Worm (Caenorhabditis elegans) whole organism, L1 larva: ENCODE measurements around the gene F09F9.2.

Experiments used
- C04F5.9 ChIP-seq: sonication (generic microtip); optimal IDR thresholded peaks from 2 replicates; lab custom pipeline; 2016; ENCODE audit warnings: missing genetic modification characterization, missing compliant biosample characterization
- C16A3.4 ChIP-seq: fragments of 150-350 bp; optimal IDR thresholded peaks from 2 replicates; lab custom pipeline; 2014; ENCODE audit warnings: missing biosample characterization, missing genetic modification characterization
- F16B12.6 ChIP-seq: fragments of 150-350 bp; optimal IDR thresholded peaks from 2 replicates; lab custom pipeline; 2014; ENCODE audit warnings: missing biosample characterization, missing genetic modification characterization
- aha-1 ChIP-seq: fragments of 150-350 bp; optimal IDR thresholded peaks from 2 replicates; lab custom pipeline; 2014; ENCODE audit warnings: missing biosample characterization, missing genetic modification characterization
- aly-2 ChIP-seq: fragments of 150-350 bp; optimal IDR thresholded peaks from 2 replicates; lab custom pipeline; 2014; ENCODE audit warnings: missing biosample characterization, missing genetic modification characterization
- ama-1 ChIP-seq: fragments of 150-350 bp; optimal IDR thresholded peaks from 2 replicates; lab custom pipeline; 2014
- blmp-1 ChIP-seq: fragments of 150-350 bp; optimal IDR thresholded peaks from 2 replicates; lab custom pipeline; 2014; ENCODE audit warnings: missing biosample characterization, missing genetic modification characterization
- ceh-63 ChIP-seq: fragments of 200-800 bp; sonication (Bioruptor generic); optimal IDR thresholded peaks from 2 replicates; lab custom pipeline; 2018; ENCODE audit warnings: mild to moderate bottlenecking, missing genetic modification characterization, missing compliant biosample characterization
- ceh-88 ChIP-seq: fragments of 200-800 bp; sonication (Bioruptor generic); IDR thresholded peaks from 2 replicates; pipeline ENCODE4 v1.3.6; 2022; ENCODE audit warnings: missing genetic modification characterization, missing compliant biosample characterization
- ceh-90 ChIP-seq: sonication (generic microtip); optimal IDR thresholded peaks from 2 replicates; lab custom pipeline; 2016; ENCODE audit warnings: missing genetic modification characterization, missing compliant biosample characterization
- ces-1 ChIP-seq: fragments of 150-350 bp; optimal IDR thresholded peaks from 2 replicates; lab custom pipeline; 2014; ENCODE audit warnings: missing biosample characterization, missing genetic modification reagents, missing genetic modification characterization
- dsc-1 ChIP-seq: sonication (generic microtip); optimal IDR thresholded peaks from 2 replicates; lab custom pipeline; 2016; ENCODE audit warnings: mild to moderate bottlenecking, missing genetic modification characterization, missing compliant biosample characterization
- egl-13 ChIP-seq: sonication (generic microtip); optimal IDR thresholded peaks from 2 replicates; lab custom pipeline; 2016; ENCODE audit warnings: missing genotype, missing genetic modification reagents, missing genetic modification characterization, missing compliant biosample characterization
- egl-27 ChIP-seq, 2 experiments: fragments of 150-350 bp in 1 of 2; sonication (generic microtip); optimal IDR thresholded peaks; 3 replicates each; lab custom pipeline; 2017 to 2018; ENCODE audit warnings: missing biosample characterization in 2 of 2, missing genetic modification characterization in 2 of 2, missing genetic modification reagents in 2 of 2
- elt-2 ChIP-seq: sonication (generic microtip); optimal IDR thresholded peaks from 2 replicates; lab custom pipeline; 2016; ENCODE audit warnings: missing genetic modification characterization, mild to moderate bottlenecking, inconsistent platforms, missing compliant biosample characterization, missing genetic modification reagents
- elt-3 ChIP-seq, 6 experiments: fragments of 150-350 bp in 1 of 6; sonication (generic microtip); optimal IDR thresholded peaks; 2 replicates each; lab custom pipeline; 2017 to 2018; ENCODE audit warnings: missing biosample characterization in 6 of 6, missing genetic modification characterization in 6 of 6, inconsistent platforms in 1 of 6
- fkh-8 ChIP-seq: sonication (generic microtip); optimal IDR thresholded peaks from 2 replicates; lab custom pipeline; 2016; ENCODE audit warnings: mild to moderate bottlenecking, missing genetic modification characterization, missing compliant biosample characterization
- grh-1 ChIP-seq: fragments of 200-800 bp; sonication (Bioruptor generic); IDR thresholded peaks from 2 replicates; pipeline ENCODE4 v1.3.6; 2022; ENCODE audit warnings: missing genetic modification reagents, missing genetic modification characterization, missing compliant biosample characterization
- hlh-17 ChIP-seq: fragments of 200-800 bp; sonication (Bioruptor generic); optimal IDR thresholded peaks from 2 replicates; lab custom pipeline; 2018; ENCODE audit warnings: missing genetic modification characterization, mild to moderate bottlenecking, missing compliant biosample characterization, moderate library complexity, borderline replicate concordance
- hpl-2 ChIP-seq: fragments of 150-350 bp; optimal IDR thresholded peaks from 2 replicates; lab custom pipeline; 2014; ENCODE audit warnings: missing biosample characterization, missing genetic modification reagents, missing genetic modification characterization
- lin-13 ChIP-seq: fragments of 150-350 bp; optimal IDR thresholded peaks from 2 replicates; lab custom pipeline; 2014; ENCODE audit warnings: missing biosample characterization, missing genetic modification reagents, missing genetic modification characterization
- lin-14 ChIP-seq: fragments of 200-800 bp; sonication (Bioruptor generic); optimal IDR thresholded peaks from 2 replicates; lab custom pipeline; 2018; ENCODE audit warnings: mild to moderate bottlenecking, missing genetic modification characterization, moderate library complexity, missing compliant biosample characterization
- lin-15B ChIP-seq: fragments of 150-350 bp; sonication (generic microtip); optimal IDR thresholded peaks from 3 replicates; lab custom pipeline; 2014; ENCODE audit warnings: missing biosample characterization, missing genetic modification characterization
- lin-35 ChIP-seq, 2 experiments: fragments of 150-350 bp; optimal IDR thresholded peaks; 2 replicates each; lab custom pipeline; 2014; ENCODE audit warnings: missing biosample characterization in 2 of 2, missing genetic modification characterization in 2 of 2, missing genetic modification reagents in 2 of 2
- lin-39 ChIP-seq: fragments of 150-350 bp; optimal IDR thresholded peaks from 2 replicates; lab custom pipeline; 2014; ENCODE audit warnings: missing biosample characterization, missing genetic modification reagents, missing genetic modification characterization
- lir-3 ChIP-seq: sonication (generic microtip); optimal IDR thresholded peaks from 2 replicates; lab custom pipeline; 2016; ENCODE audit warnings: mild to moderate bottlenecking, missing genetic modification characterization, moderate library complexity, missing compliant biosample characterization; ENCODE audit not compliant: poor library complexity
- lsy-2 ChIP-seq, 2 experiments: fragments of 150-350 bp; optimal IDR thresholded peaks; 2 replicates each; lab custom pipeline; 2014; ENCODE audit warnings: missing biosample characterization in 2 of 2, missing genetic modification characterization in 2 of 2
- mdl-1 ChIP-seq, 2 experiments: fragments of 150-350 bp; optimal IDR thresholded peaks; 2 replicates each; lab custom pipeline; 2014 to 2017; ENCODE audit warnings: missing biosample characterization in 2 of 2, missing genetic modification characterization in 2 of 2, inconsistent platforms in 1 of 2
- mep-1 ChIP-seq: fragments of 150-350 bp; optimal IDR thresholded peaks from 2 replicates; lab custom pipeline; 2014; ENCODE audit warnings: missing biosample characterization, missing genetic modification characterization
- nhr-19 ChIP-seq: fragments of 200-800 bp; sonication (Bioruptor generic); conservative IDR thresholded peaks from 2 replicates; pipeline ENCODE4 v1.3.6; 2022; ENCODE audit warnings: missing genetic modification characterization, missing compliant biosample characterization
- nhr-20 ChIP-seq: sonication (generic microtip); optimal IDR thresholded peaks from 2 replicates; lab custom pipeline; 2016; ENCODE audit warnings: mild to moderate bottlenecking, missing genetic modification characterization, missing compliant biosample characterization
- nhr-71 ChIP-seq: sonication (generic microtip); optimal IDR thresholded peaks from 2 replicates; lab custom pipeline; 2016; ENCODE audit warnings: mild to moderate bottlenecking, missing genetic modification characterization, moderate library complexity, missing compliant biosample characterization
- nhr-77 ChIP-seq: fragments of 150-350 bp; optimal IDR thresholded peaks from 2 replicates; lab custom pipeline; 2014; ENCODE audit warnings: missing biosample characterization, missing genetic modification characterization
- nhr-85 ChIP-seq: sonication (generic microtip); peaks from one replicate; lab custom pipeline; 2016; ENCODE audit warnings: missing genetic modification characterization, inconsistent platforms, missing compliant biosample characterization
- pqm-1 ChIP-seq: sonication (generic microtip); optimal IDR thresholded peaks from 3 replicates; lab custom pipeline; 2017; ENCODE audit warnings: missing biosample characterization, missing genetic modification characterization
- rnt-1 ChIP-seq: sonication (generic microtip); optimal IDR thresholded peaks from 2 replicates; lab custom pipeline; 2016; ENCODE audit warnings: mild to moderate bottlenecking, missing genetic modification characterization, moderate library complexity, missing compliant biosample characterization
- skn-1 ChIP-seq: fragments of 150-350 bp; optimal IDR thresholded peaks from 2 replicates; lab custom pipeline; 2014; ENCODE audit warnings: missing biosample characterization, missing genetic modification characterization
- snpc-4 ChIP-seq: fragments of 150-350 bp; optimal IDR thresholded peaks from 2 replicates; lab custom pipeline; 2014; ENCODE audit warnings: missing biosample characterization, missing genetic modification characterization
- snu-23 ChIP-seq: sonication (generic microtip); optimal IDR thresholded peaks from 2 replicates; lab custom pipeline; 2016; ENCODE audit warnings: missing genetic modification characterization, missing compliant biosample characterization
- sox-4 ChIP-seq: sonication (generic microtip); optimal IDR thresholded peaks from 2 replicates; lab custom pipeline; 2016; ENCODE audit warnings: missing genetic modification characterization, missing compliant biosample characterization
- sptf-1 ChIP-seq: fragments of 150-350 bp; optimal IDR thresholded peaks from 2 replicates; lab custom pipeline; 2014; ENCODE audit warnings: missing biosample characterization, missing genetic modification characterization
- sup-37 ChIP-seq: fragments of 200-800 bp; sonication (Bioruptor generic); optimal IDR thresholded peaks from 2 replicates; lab custom pipeline; 2018; ENCODE audit warnings: mild to moderate bottlenecking, missing genetic modification characterization, missing compliant biosample characterization
- swsn-7 ChIP-seq: sonication (generic microtip); optimal IDR thresholded peaks from 2 replicates; lab custom pipeline; 2016; ENCODE audit warnings: missing genetic modification characterization, missing compliant biosample characterization
- tbx-2 ChIP-seq: sonication (generic microtip); optimal IDR thresholded peaks from 2 replicates; lab custom pipeline; 2016; ENCODE audit warnings: missing genetic modification characterization, missing compliant biosample characterization
- unc-130 ChIP-seq: fragments of 150-350 bp; optimal IDR thresholded peaks from 2 replicates; lab custom pipeline; 2017; ENCODE audit warnings: missing biosample characterization, missing genetic modification characterization, inconsistent platforms
- unc-30 ChIP-seq: sonication (generic microtip); optimal IDR thresholded peaks from 2 replicates; lab custom pipeline; 2017; ENCODE audit warnings: missing biosample characterization, missing genetic modification characterization
- unc-86 ChIP-seq: sonication (generic microtip); optimal IDR thresholded peaks from 2 replicates; lab custom pipeline; 2016; ENCODE audit warnings: missing genetic modification characterization, missing compliant biosample characterization
- xbp-1 ChIP-seq: sonication (generic microtip); optimal IDR thresholded peaks from 2 replicates; lab custom pipeline; 2016; ENCODE audit warnings: missing genetic modification characterization, missing compliant biosample characterization
- zip-4 ChIP-seq: fragments of 200-800 bp; sonication (Bioruptor generic); optimal IDR thresholded peaks from 2 replicates; lab custom pipeline; 2018; ENCODE audit warnings: mild to moderate bottlenecking, missing genetic modification characterization, moderate library complexity, missing compliant biosample characterization
- ztf-11 ChIP-seq, 2 experiments: sonication (generic microtip); optimal IDR thresholded peaks; 2 replicates each; lab custom pipeline; 2016 to 2017; ENCODE audit warnings: missing genetic modification characterization in 2 of 2, missing biosample characterization in 1 of 2, missing compliant biosample characterization in 1 of 2
- ztf-4 ChIP-seq: fragments of 150-350 bp; optimal IDR thresholded peaks from 2 replicates; lab custom pipeline; 2014; ENCODE audit warnings: missing biosample characterization, missing genetic modification characterization

Gene F09F9.2

ce11 chrX:4132243-4132642, 21.0 kb upstream of the F09F9.2 start:
- TF ChIP-seq lin-35 (GFP tag; optimal IDR thresholded peaks at IDR 0.05; lab: Kevin White, UChicago) (peak in 1 of 2 experiments; percentile 41), blmp-1 (tag; lab: Kevin White, UChicago) (peak; percentile 54), ztf-4 (tag; lab: Kevin White, UChicago) (peak; percentile 72), ces-1 (GFP tag; lab: Kevin White, UChicago) (no peak), lin-13 (peak; percentile 34), unc-86 (tag; lab: Kevin White, UChicago) (no peak), rnt-1 (tag; lab: Kevin White, UChicago) (peak; percentile 53), pqm-1 (tag; lab: Kevin White, UChicago) (no peak), ceh-63 (GFP tag; lab: Kevin White, UChicago) (no peak), unc-130 (no peak), nhr-71 (tag; lab: Kevin White, UChicago) (peak; percentile 86), sup-37 (GFP tag; lab: Kevin White, UChicago) (no peak), nhr-85 (tag; lab: Kevin White, UChicago) (peak; percentile 91), aly-2 (tag; lab: Kevin White, UChicago) (no peak), lin-14 (GFP tag; lab: Kevin White, UChicago) (peak; percentile 77), lsy-2 (tag; optimal IDR thresholded peaks at IDR 0.05; lab: Kevin White, UChicago) (peak in 1 of 2 experiments; percentile 20), snu-23 (GFP tag; lab: Kevin White, UChicago) (peak; percentile 61), tbx-2 (tag; lab: Kevin White, UChicago) (peak; percentile 80), egl-13 (tag; lab: Kevin White, UChicago) (no peak), dsc-1 (tag; lab: Kevin White, UChicago) (no peak), mdl-1 (tag; optimal IDR thresholded peaks at IDR 0.05; lab: Kevin White, UChicago) (peak in 1 of 2 experiments; percentile 33), ceh-88 (GFP tag; lab: Robert Waterston, UW) (no peak), nhr-19 (GFP tag; lab: Robert Waterston, UW) (peak; percentile 71), grh-1 (GFP tag; lab: Robert Waterston, UW) (no peak), elt-3 (tag; optimal IDR thresholded peaks at IDR 0.05; lab: Kevin White, UChicago) (peak in 2 of 6 experiments; percentile 22 to 48), lir-3 (tag; lab: Kevin White, UChicago) (no peak), egl-27 (tag; optimal IDR thresholded peaks at IDR 0.05; lab: Kevin White, UChicago) (no peak), swsn-7 (tag; lab: Kevin White, UChicago) (peak; percentile 9), skn-1 (tag; lab: Kevin White, UChicago) (peak; percentile 29), F16B12.6 (no peak), lin-39 (tag; lab: Kevin White, UChicago) (no peak), sox-4 (tag; lab: Kevin White, UChicago) (no peak), elt-2 (tag; lab: Kevin White, UChicago) (no peak), nhr-20 (tag; lab: Kevin White, UChicago) (peak; percentile 69)

ce11 chrX:4131354-4131753, 20.1 kb upstream of the F09F9.2 start:
- TF ChIP-seq grh-1 (GFP tag; lab: Robert Waterston, UW) (no peak), sptf-1 (no peak), tbx-2 (tag; lab: Kevin White, UChicago) (peak; percentile 17), nhr-19 (GFP tag; lab: Robert Waterston, UW) (peak; percentile 72), ama-1 (lab: Kevin White, UChicago) (no peak), aha-1 (tag; lab: Kevin White, UChicago) (no peak), sup-37 (GFP tag; lab: Kevin White, UChicago) (no peak), lin-15B (tag; lab: Kevin White, UChicago) (no peak), nhr-77 (tag; lab: Kevin White, UChicago) (no peak), mep-1 (tag; lab: Kevin White, UChicago) (no peak), snpc-4 (no peak), nhr-85 (tag; lab: Kevin White, UChicago) (no peak), fkh-8 (no peak), lin-14 (GFP tag; lab: Kevin White, UChicago) (peak; percentile 56), blmp-1 (tag; lab: Kevin White, UChicago) (no peak), ztf-4 (tag; lab: Kevin White, UChicago) (no peak), hlh-17 (GFP tag; lab: Kevin White, UChicago) (no peak), xbp-1 (tag; lab: Kevin White, UChicago) (no peak), zip-4 (GFP tag; lab: Kevin White, UChicago) (no peak), aly-2 (tag; lab: Kevin White, UChicago) (no peak), C04F5.9 (tag; lab: Kevin White, UChicago) (no peak), unc-30 (tag; lab: Kevin White, UChicago) (no peak), hpl-2 (GFP tag; lab: Kevin White, UChicago) (no peak), ceh-90 (no peak), C16A3.4 (tag; lab: Kevin White, UChicago) (no peak), ceh-88 (GFP tag; lab: Robert Waterston, UW) (no peak), lin-13 (no peak), ztf-11 (tag; optimal IDR thresholded peaks at IDR 0.05; lab: Kevin White, UChicago) (no peak), nhr-71 (tag; lab: Kevin White, UChicago) (peak; percentile 83), lin-39 (tag; lab: Kevin White, UChicago) (peak; percentile 49)
